Fruit fly (Drosophila melanogaster) whole organism, embryonic: ENCODE results near the gene Hel25E.

Experiments
- Adf1 ChIP-seq: fragments of 200-800 bp; sonication (Bioruptor generic); IDR thresholded peaks from 2 replicates; pipeline ENCODE4 v1.3.6; 2022; ENCODE audit warnings: missing biosample characterization, missing genetic modification characterization
- CG10431 ChIP-seq: fragments of 200-800 bp; sonication (Bioruptor generic); optimal IDR thresholded peaks from 3 replicates; lab custom pipeline; 2018; ENCODE audit warnings: missing biosample characterization, mild to moderate bottlenecking, missing genetic modification characterization
- CG10543 ChIP-seq: fragments of 200-800 bp; sonication (Bioruptor generic); optimal IDR thresholded peaks from 3 replicates; lab custom pipeline; 2017; ENCODE audit warnings: missing biosample characterization, mild to moderate bottlenecking, missing genetic modification characterization, moderate library complexity
- CG11696 ChIP-seq: fragments of 200-800 bp; sonication (Bioruptor generic); IDR thresholded peaks from 2 replicates; pipeline ENCODE4 v1.3.6; 2022; ENCODE audit warnings: missing biosample characterization, missing genetic modification characterization
- CG12236 ChIP-seq: fragments of 200-800 bp; sonication (Bioruptor generic); optimal IDR thresholded peaks from 2 replicates; lab custom pipeline; 2016; ENCODE audit warnings: missing biosample characterization, missing genetic modification characterization
- CG14441 ChIP-seq: fragments of 200-800 bp; sonication (Bioruptor generic); IDR thresholded peaks from 2 replicates; pipeline ENCODE4 v1.3.6; 2022; ENCODE audit warnings: missing biosample characterization, missing genetic modification characterization
- CG17612 ChIP-seq: fragments of 200-800 bp; sonication (Bioruptor generic); IDR thresholded peaks from 2 replicates; pipeline ENCODE4 v1.3.6; 2022; ENCODE audit warnings: missing biosample characterization, missing genetic modification characterization
- CG18764 ChIP-seq: fragments of 200-800 bp; sonication (Bioruptor generic); optimal IDR thresholded peaks from 3 replicates; lab custom pipeline; 2016; ENCODE audit warnings: missing biosample characterization, missing genetic modification characterization
- CG2202 ChIP-seq: fragments of 200-800 bp; sonication (Bioruptor generic); optimal IDR thresholded peaks from 2 replicates; lab custom pipeline; 2018; ENCODE audit warnings: missing biosample characterization, mild to moderate bottlenecking, missing genetic modification characterization
- CG33213 ChIP-seq: fragments of 200-800 bp; sonication (Bioruptor generic); optimal IDR thresholded peaks from 3 replicates; lab custom pipeline; 2016; ENCODE audit warnings: missing biosample characterization, missing genetic modification characterization
- CG42726 ChIP-seq: fragments of 200-800 bp; sonication (Bioruptor generic); IDR thresholded peaks from 2 replicates; pipeline ENCODE4 v1.3.6; 2022; ENCODE audit warnings: missing biosample characterization, missing genetic modification characterization; ENCODE audit not compliant: partially characterized antibody
- CG4404 ChIP-seq: fragments of 200-800 bp; sonication (Bioruptor generic); IDR thresholded peaks from 2 replicates; pipeline ENCODE4 v1.3.6; 2022; ENCODE audit warnings: missing biosample characterization, missing genetic modification characterization
- CG6254 ChIP-seq: fragments of 200-800 bp; sonication (Bioruptor generic); optimal IDR thresholded peaks from 3 replicates; lab custom pipeline; 2017; ENCODE audit warnings: mild to moderate bottlenecking, missing biosample characterization, missing genetic modification reagents, missing genetic modification characterization
- CG9932 ChIP-seq: fragments of 200-800 bp; sonication (Bioruptor generic); IDR thresholded peaks from 2 replicates; pipeline ENCODE4 v1.3.6; 2022; ENCODE audit warnings: missing biosample characterization, missing genetic modification characterization
- Deaf1 ChIP-seq: fragments of 200-800 bp; optimal IDR thresholded peaks from 3 replicates; lab custom pipeline; 2019; ENCODE audit warnings: missing biosample characterization, mild to moderate bottlenecking, missing genetic modification characterization, moderate library complexity
- Doc3 ChIP-seq: fragments of 200-800 bp; sonication (Bioruptor generic); IDR thresholded peaks from 3 replicates; pipeline ENCODE4 v1.3.6; 2022; ENCODE audit warnings: missing biosample characterization, missing genetic modification characterization; ENCODE audit not compliant: partially characterized antibody
- Dref ChIP-seq: fragments of 200-800 bp; sonication (Bioruptor generic); IDR thresholded peaks from 2 replicates; pipeline ENCODE4 v1.3.6; 2022; ENCODE audit warnings: missing biosample characterization, missing genetic modification characterization
- GATAe ChIP-seq: fragments of 200-800 bp; sonication (Bioruptor generic); conservative IDR thresholded peaks from 2 replicates; pipeline ENCODE4 v1.3.6; 2022; ENCODE audit warnings: missing biosample characterization, missing genetic modification characterization
- Gug ChIP-seq: fragments of 200-800 bp; sonication (Bioruptor generic); IDR thresholded peaks from 4 replicates; pipeline ENCODE4 v1.3.6; 2022; ENCODE audit warnings: missing biosample characterization, missing genetic modification characterization
- HHEX ChIP-seq: fragments of 200-800 bp; sonication (Bioruptor generic); optimal IDR thresholded peaks from 3 replicates; lab custom pipeline; 2017; ENCODE audit warnings: missing biosample characterization, mild to moderate bottlenecking, missing genetic modification characterization, missing genetic modification reagents
- HLH3B ChIP-seq: fragments of 200-800 bp; sonication (Bioruptor generic); IDR thresholded peaks from 2 replicates; pipeline ENCODE4 v1.3.6; 2022; ENCODE audit warnings: missing biosample characterization, missing genetic modification characterization
- HLHmδ ChIP-seq: fragments of 200-800 bp; sonication (Bioruptor generic); optimal IDR thresholded peaks from 2 replicates; lab custom pipeline; 2018; ENCODE audit warnings: missing biosample characterization, mild to moderate bottlenecking, missing genetic modification characterization, moderate library complexity
- Lpt ChIP-seq: fragments of >200 bp; optimal IDR thresholded peaks from 2 replicates; lab custom pipeline; 2018; ENCODE audit warnings: missing biosample characterization, missing genetic modification characterization
- Sry-β ChIP-seq: fragments of 200-800 bp; sonication (Bioruptor generic); optimal IDR thresholded peaks from 2 replicates; lab custom pipeline; 2018; ENCODE audit warnings: missing biosample characterization, mild to moderate bottlenecking, missing genetic modification characterization, moderate library complexity
- TFAM ChIP-seq: fragments of 200-800 bp; sonication (Bioruptor generic); optimal IDR thresholded peaks from 2 replicates; lab custom pipeline; 2017; ENCODE audit warnings: missing biosample characterization, missing genetic modification characterization, inconsistent platforms
- Xrp1 ChIP-seq: fragments of 200-800 bp; sonication (Bioruptor generic); IDR thresholded peaks from 2 replicates; pipeline ENCODE4 v1.3.6; 2022; ENCODE audit warnings: missing biosample characterization, missing genetic modification characterization
- ab ChIP-seq: fragments of 200-800 bp; sonication (Bioruptor generic); optimal IDR thresholded peaks from 2 replicates; lab custom pipeline; 2016; ENCODE audit warnings: missing biosample characterization, missing genetic modification characterization
- abd-A ChIP-seq: fragments of 200-800 bp; sonication (Bioruptor generic); optimal IDR thresholded peaks from 3 replicates; lab custom pipeline; 2019; ENCODE audit warnings: missing biosample characterization, mild to moderate bottlenecking, missing genetic modification characterization, moderate library complexity
- ase ChIP-seq: fragments of 200-800 bp; sonication (Bioruptor generic); IDR thresholded peaks from 3 replicates; pipeline ENCODE4 v1.3.6; 2022; ENCODE audit warnings: missing biosample characterization, missing genetic modification characterization
- ash1 ChIP-seq: fragments of 200-800 bp; sonication (Bioruptor generic); optimal IDR thresholded peaks from 2 replicates; lab custom pipeline; 2018; ENCODE audit warnings: missing biosample characterization, mild to moderate bottlenecking, missing genetic modification characterization
- ato ChIP-seq: fragments of 200-800 bp; sonication (Bioruptor generic); IDR thresholded peaks from 2 replicates; pipeline ENCODE4 v1.3.6; 2022; ENCODE audit warnings: missing biosample characterization, missing genetic modification characterization; ENCODE audit not compliant: partially characterized antibody
- caup ChIP-seq: fragments of 200-800 bp; sonication (Bioruptor generic); optimal IDR thresholded peaks from 3 replicates; lab custom pipeline; 2017; ENCODE audit warnings: missing biosample characterization, mild to moderate bottlenecking, missing genetic modification characterization, moderate library complexity; ENCODE audit not compliant: severe bottlenecking
- da ChIP-seq: fragments of 200-800 bp; sonication (Bioruptor generic); optimal IDR thresholded peaks from 2 replicates; lab custom pipeline; 2016; ENCODE audit warnings: missing biosample characterization, missing genetic modification characterization
- dati ChIP-seq: fragments of 200-800 bp; sonication (Bioruptor generic); IDR thresholded peaks from 2 replicates; pipeline ENCODE4 v1.3.6; 2022; ENCODE audit warnings: missing biosample characterization, missing genetic modification characterization
- dmrt11E ChIP-seq: fragments of 200-800 bp; sonication (Bioruptor generic); optimal IDR thresholded peaks from 3 replicates; lab custom pipeline; 2018; ENCODE audit warnings: missing biosample characterization, mild to moderate bottlenecking, missing genetic modification characterization, moderate library complexity
- dmrt99B ChIP-seq: fragments of 200-800 bp; sonication (Bioruptor generic); optimal IDR thresholded peaks from 2 replicates; lab custom pipeline; 2018; ENCODE audit warnings: missing biosample characterization, mild to moderate bottlenecking, missing genetic modification characterization, moderate library complexity
- fd3F ChIP-seq: fragments of 200-800 bp; sonication (Bioruptor generic); optimal IDR thresholded peaks from 2 replicates; lab custom pipeline; 2018; ENCODE audit warnings: missing biosample characterization, mild to moderate bottlenecking, missing genetic modification characterization, moderate library complexity
- gce ChIP-seq: fragments of 200-800 bp; sonication (Bioruptor generic); IDR thresholded peaks from 3 replicates; pipeline ENCODE4 v1.3.6; 2022; ENCODE audit warnings: missing biosample characterization, missing genetic modification characterization
- ind ChIP-seq: fragments of 200-800 bp; sonication (Bioruptor generic); optimal IDR thresholded peaks from 3 replicates; lab custom pipeline; 2016; ENCODE audit warnings: missing biosample characterization, missing genetic modification characterization
- klu ChIP-seq: fragments of 200-800 bp; sonication (Bioruptor generic); IDR thresholded peaks from 2 replicates; pipeline ENCODE4 v1.3.6; 2022; ENCODE audit warnings: missing biosample characterization, missing genetic modification characterization
- mam ChIP-seq: fragments of 200-800 bp; sonication (Bioruptor generic); optimal IDR thresholded peaks from 3 replicates; lab custom pipeline; 2016; ENCODE audit warnings: missing biosample characterization, missing genetic modification characterization
- nerfin-1 ChIP-seq: fragments of 200-800 bp; sonication (Bioruptor generic); optimal IDR thresholded peaks from 3 replicates; lab custom pipeline; 2019; ENCODE audit warnings: missing biosample characterization, mild to moderate bottlenecking, missing genetic modification characterization, moderate library complexity
- nerfin-2 ChIP-seq: fragments of 200-800 bp; sonication (Bioruptor generic); IDR thresholded peaks from 2 replicates; pipeline ENCODE4 v1.3.6; 2022; ENCODE audit warnings: missing biosample characterization, missing genetic modification characterization; ENCODE audit not compliant: partially characterized antibody
- otp ChIP-seq: fragments of 200-800 bp; sonication (Bioruptor generic); IDR thresholded peaks from 3 replicates; pipeline ENCODE4, ENCODE4 v1.3.6; 2022; ENCODE audit warnings: missing biosample characterization, missing genetic modification characterization
- pfk ChIP-seq: fragments of 200-800 bp; sonication (Bioruptor generic); optimal IDR thresholded peaks from 2 replicates; lab custom pipeline; 2018; ENCODE audit warnings: missing biosample characterization, mild to moderate bottlenecking, missing genetic modification characterization, moderate library complexity
- pzg ChIP-seq: fragments of 200-800 bp; sonication (Bioruptor generic); optimal IDR thresholded peaks from 3 replicates; lab custom pipeline; 2018; ENCODE audit warnings: missing biosample characterization, mild to moderate bottlenecking, missing genetic modification characterization, moderate library complexity
- sd ChIP-seq: fragments of 200-800 bp; sonication (Bioruptor generic); optimal IDR thresholded peaks from 3 replicates; lab custom pipeline; 2018; ENCODE audit warnings: missing biosample characterization, mild to moderate bottlenecking, missing genetic modification characterization, moderate library complexity
- tio ChIP-seq: fragments of 200-800 bp; sonication (Bioruptor generic); optimal IDR thresholded peaks from 2 replicates; lab custom pipeline; 2017; ENCODE audit warnings: missing biosample characterization, missing genetic modification characterization, inconsistent platforms

The Hel25E gene

DNA sequence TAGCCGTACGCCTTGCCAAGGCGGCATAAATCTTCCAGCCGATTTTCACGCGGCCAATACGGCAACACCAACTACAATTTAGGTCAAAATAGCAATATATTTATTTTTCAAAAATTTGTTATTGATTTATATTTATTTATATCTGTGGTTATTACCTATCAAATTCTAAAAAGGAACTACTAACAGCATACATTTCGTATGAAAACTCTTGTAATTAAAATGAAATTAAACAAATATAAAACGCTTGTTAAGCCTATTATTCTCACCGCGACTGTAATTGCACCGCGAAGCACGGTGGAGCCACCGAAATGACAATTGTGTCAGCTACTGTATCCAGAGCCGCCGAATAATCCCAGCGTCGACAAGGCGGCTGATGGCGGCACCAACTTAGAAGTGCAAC lies 42.7 kb downstream of the Hel25E start:
- no peak for TF ChIP-seq CG17612 (GFP tag; lab: Robert Waterston, UW)
- TF ChIP-seq dati, result no peak
- TF ChIP-seq Sry-β, result no peak
- TF ChIP-seq CG11696 (GFP tag; lab: Robert Waterston, UW), result peak; percentile 53; the same call in 1 of the 2 replicates
- peak; percentile 22; the same call in 1 of the 2 replicates for TF ChIP-seq Xrp1 (GFP tag; lab: Robert Waterston, UW)

DNA sequence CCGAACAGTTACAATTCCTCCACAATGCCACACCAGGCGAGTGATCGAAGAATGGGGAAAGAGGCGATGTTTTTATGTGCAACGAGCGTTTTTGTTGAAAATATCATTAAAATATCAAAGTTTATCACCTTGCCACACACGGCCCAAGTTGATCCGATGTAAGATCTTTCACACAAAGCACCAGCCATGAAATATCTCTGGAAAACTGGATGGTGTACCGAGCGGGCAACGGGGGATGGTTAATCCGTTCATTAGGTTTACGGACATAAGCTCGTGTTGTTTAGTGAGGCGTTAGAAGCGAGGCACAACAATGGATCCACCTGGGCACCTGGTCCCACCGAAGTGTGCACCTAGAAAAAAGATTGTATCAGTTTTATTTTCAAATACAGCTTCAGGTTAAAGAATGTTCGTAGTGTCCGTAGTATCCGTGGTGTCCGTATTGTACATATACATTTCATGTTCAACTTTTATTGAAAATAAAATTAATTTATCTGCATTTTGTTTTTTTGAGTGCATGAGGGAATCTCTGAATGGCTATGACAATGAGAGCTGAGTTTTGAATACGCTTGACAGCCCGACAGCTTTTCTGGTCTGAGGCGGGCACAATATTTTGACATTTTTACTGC lies 45.5 kb downstream of the Hel25E start:
- TF ChIP-seq abd-A, result peak; percentile 39
- TF ChIP-seq ind (GFP tag; lab: Kevin White, UChicago), result peak; percentile 43
- no peak for TF ChIP-seq ash1
- TF ChIP-seq ato (GFP tag; lab: Robert Waterston, UW), result no peak
- peak; percentile 26 for TF ChIP-seq CG33213 (GFP tag; lab: Kevin White, UChicago)
- no peak for TF ChIP-seq pzg
- peak; percentile 52 for TF ChIP-seq CG6254 (GFP tag; lab: Kevin White, UChicago)
- peak; percentile 61 for TF ChIP-seq CG9932 (GFP tag; lab: Robert Waterston, UW)
- TF ChIP-seq CG10543 (GFP tag; lab: Kevin White, UChicago), result no peak
- peak; percentile 4 for TF ChIP-seq CG18764 (GFP tag; lab: Kevin White, UChicago)
- no peak for TF ChIP-seq Doc3 (GFP tag; lab: Robert Waterston, UW)
- TF ChIP-seq HHEX (GFP tag; lab: Kevin White, UChicago), result peak; percentile 43
- peak; percentile 65 for TF ChIP-seq dmrt99B
- TF ChIP-seq nerfin-2 (GFP tag; lab: Robert Waterston, UW), result no peak
- 0 out of 2 replicates have a peak, but pooled peaks have one; percentile 33 for TF ChIP-seq klu (GFP tag; lab: Robert Waterston, UW)
- no peak for TF ChIP-seq da
- no peak for TF ChIP-seq Lpt (GFP tag; lab: Kevin White, UChicago)
- TF ChIP-seq CG10431 (GFP tag; lab: Kevin White, UChicago), result peak; percentile 36
- TF ChIP-seq GATAe (GFP tag; lab: Robert Waterston, UW), result no peak
- peak; percentile 11; the same call in 1 of the 3 replicates for TF ChIP-seq ase (GFP tag; lab: Robert Waterston, UW)
- TF ChIP-seq nerfin-1 (tag; lab: Kevin White, UChicago), result peak; percentile 50
- peak; percentile 26 for TF ChIP-seq Deaf1
- TF ChIP-seq HLH3B (GFP tag; lab: Robert Waterston, UW), result peak; percentile 40
- TF ChIP-seq CG2202 (tag; lab: Kevin White, UChicago), result peak; percentile 40
- TF ChIP-seq fd3F (GFP tag; lab: Kevin White, UChicago), result peak; percentile 20
- peak; percentile 16 for TF ChIP-seq sd
- TF ChIP-seq TFAM (GFP tag; lab: Kevin White, UChicago), result no peak
- TF ChIP-seq CG42726 (GFP tag; lab: Robert Waterston, UW), result no peak
- TF ChIP-seq caup (GFP tag; lab: Kevin White, UChicago), result peak; percentile 26
- TF ChIP-seq CG12236 (GFP tag; lab: Kevin White, UChicago), result peak; percentile 4
- TF ChIP-seq ab (GFP tag; lab: Kevin White, UChicago), result no peak
- TF ChIP-seq otp (GFP tag; lab: Robert Waterston, UW), result peak; percentile 63; the same call in 1 of the 3 replicates
- TF ChIP-seq tio (GFP tag; lab: Kevin White, UChicago), result peak; percentile 45
- TF ChIP-seq CG14441 (GFP tag; lab: Robert Waterston, UW), result peak; percentile 43
- no peak for TF ChIP-seq Adf1 (GFP tag; lab: Robert Waterston, UW)
- no peak for TF ChIP-seq Dref
- peak; percentile 74 for TF ChIP-seq dmrt11E (tag; lab: Kevin White, UChicago)
- no peak for TF ChIP-seq HLHmδ
- TF ChIP-seq Gug (GFP tag; lab: Robert Waterston, UW), result peak; percentile 24; the same call in 1 of the 4 replicates
- no peak for TF ChIP-seq gce (GFP tag; lab: Robert Waterston, UW)
- no peak for TF ChIP-seq pfk
- peak; percentile 53; the same call in 1 of the 2 replicates for TF ChIP-seq CG4404 (GFP tag; lab: Robert Waterston, UW)
- TF ChIP-seq mam (GFP tag; lab: Kevin White, UChicago), result peak; percentile 46
